Worm (Caenorhabditis elegans) whole organism, young adult: Measurements from ENCODE around the gene K09D9.1.

ENCODE experiments used
- D2030.7 ChIP-seq: fragments of 200-800 bp; sonication (Bioruptor generic); IDR thresholded peaks from 2 replicates; pipeline ENCODE4 v1.3.6; 2022; ENCODE audit warnings: missing genetic modification reagents, missing genetic modification characterization, missing compliant biosample characterization
- K12H6.12 ChIP-seq: fragments of 200-800 bp; sonication (Bioruptor generic); optimal IDR thresholded peaks from 2 replicates; lab custom pipeline; 2018; ENCODE audit warnings: mild to moderate bottlenecking, missing genetic modification characterization, missing compliant biosample characterization
- T07F8.4 ChIP-seq: sonication (generic microtip); optimal IDR thresholded peaks from 2 replicates; lab custom pipeline; 2016; ENCODE audit warnings: mild to moderate bottlenecking, missing genetic modification characterization, moderate library complexity, missing compliant biosample characterization
- ama-1 ChIP-seq, 3 experiments: fragments of 150-350 bp in 1 of 3; sonication (generic microtip) in 2 of 3; optimal IDR thresholded peaks; 2 replicates each; lab custom pipeline; 2014 to 2018; ENCODE audit warnings: missing biosample characterization in 2 of 3, missing genetic modification characterization in 2 of 3, missing genetic modification reagents in 2 of 3
- ceh-40 ChIP-seq: fragments of 200-800 bp; sonication (Bioruptor generic); IDR thresholded peaks from 2 replicates; pipeline ENCODE4 v1.3.6; 2022; ENCODE audit warnings: missing genetic modification characterization, missing compliant biosample characterization
- ets-4 ChIP-seq: fragments of 200-800 bp; sonication (Bioruptor generic); optimal IDR thresholded peaks from 2 replicates; lab custom pipeline; 2018; ENCODE audit warnings: mild to moderate bottlenecking, missing genetic modification characterization, missing compliant biosample characterization
- him-1 ChIP-seq: sonication (generic microtip); optimal IDR thresholded peaks from 2 replicates; lab custom pipeline; 2016; ENCODE audit warnings: missing genotype, missing genetic modification reagents, missing genetic modification characterization, missing compliant biosample characterization
- madf-3 ChIP-seq: fragments of 200-800 bp; sonication (Bioruptor generic); IDR thresholded peaks from 2 replicates; pipeline ENCODE4 v1.3.6; 2022; ENCODE audit warnings: missing genetic modification reagents, missing genetic modification characterization, missing compliant biosample characterization
- mel-28 ChIP-seq: sonication (generic microtip); optimal IDR thresholded peaks from 2 replicates; lab custom pipeline; 2016; ENCODE audit warnings: borderline replicate concordance, mild to moderate bottlenecking, missing genetic modification characterization, missing compliant biosample characterization
- pha-4 ChIP-seq: fragments of 150-350 bp; sonication (generic microtip); optimal IDR thresholded peaks from 2 replicates; lab custom pipeline; 2014; ENCODE audit warnings: missing biosample characterization, missing genetic modification reagents, missing genetic modification characterization
- sea-2 ChIP-seq: fragments of 200-800 bp; sonication (Bioruptor generic); IDR thresholded peaks from 2 replicates; pipeline ENCODE4 v1.3.6; 2022; ENCODE audit warnings: missing genetic modification characterization, missing compliant biosample characterization

- TF ChIP-seq pha-4: no peak
- TF ChIP-seq K12H6.12: no peak
- TF ChIP-seq mel-28 (tag; lab: Kevin White, UChicago): no peak
- TF ChIP-seq madf-3 (GFP tag; lab: Robert Waterston, UW): no peak
- no peak for TF ChIP-seq him-1 (tag; lab: Kevin White, UChicago)
- no peak for TF ChIP-seq T07F8.4 (tag; lab: Kevin White, UChicago)
- no peak for TF ChIP-seq ets-4 (GFP tag; lab: Kevin White, UChicago)
- no peak for TF ChIP-seq ceh-40 (GFP tag; lab: Robert Waterston, UW)
- TF ChIP-seq sea-2 (GFP tag; lab: Robert Waterston, UW): no peak
- no peak for TF ChIP-seq ama-1 (optimal IDR thresholded peaks at IDR 0.05; lab: Kevin White, UChicago)
- TF ChIP-seq ama-1 (GFP tag; optimal IDR thresholded peaks at IDR 0.05; lab: Kevin White, UChicago): no peak
- no peak for TF ChIP-seq D2030.7
Observed at ce11 chrV:4035811-4036210, 11.0 kb downstream of the K09D9.1 start, which contains the start of gene C49G7.13.
